Fruit fly (Drosophila melanogaster) whole organism, embryonic: ENCODE measurements around the gene CAH7.
A peak's percentile ranks its signal among the peaks of the same experiment; 100 is the strongest.

Experiments
- ATbp ChIP-seq: fragments of 200-800 bp; sonication (Bioruptor generic); optimal IDR thresholded peaks from 2 replicates; lab custom pipeline; 2017; ENCODE audit warnings: missing biosample characterization, mild to moderate bottlenecking, missing genetic modification characterization, missing genetic modification reagents
- CG11723 ChIP-seq: fragments of 200-800 bp; sonication (Bioruptor generic); optimal IDR thresholded peaks from 2 replicates; lab custom pipeline; 2017; ENCODE audit warnings: missing biosample characterization, mild to moderate bottlenecking, missing genetic modification characterization
- CG12299 ChIP-seq: fragments of 200-800 bp; sonication (Bioruptor generic); optimal IDR thresholded peaks from 2 replicates; lab custom pipeline; 2018; ENCODE audit warnings: missing biosample characterization, mild to moderate bottlenecking, missing genetic modification characterization
- CG13775 ChIP-seq: fragments of 200-800 bp; sonication (Bioruptor generic); optimal IDR thresholded peaks from 3 replicates; lab custom pipeline; 2017; ENCODE audit warnings: missing biosample characterization, mild to moderate bottlenecking, missing genetic modification characterization
- CG16863 ChIP-seq: fragments of 200-800 bp; sonication (Bioruptor generic); optimal IDR thresholded peaks from 3 replicates; lab custom pipeline; 2016; ENCODE audit warnings: missing biosample characterization, missing genetic modification characterization
- CG18011 ChIP-seq: fragments of 200-800 bp; sonication (Bioruptor generic); optimal IDR thresholded peaks from 2 replicates; lab custom pipeline; 2017; ENCODE audit warnings: missing biosample characterization, missing genetic modification characterization, mild to moderate bottlenecking, moderate library complexity, missing genotype
- CG1832 ChIP-seq: fragments of 200-800 bp; sonication (Bioruptor generic); optimal IDR thresholded peaks from 2 replicates; lab custom pipeline; 2017; ENCODE audit warnings: missing biosample characterization, mild to moderate bottlenecking, missing genetic modification characterization, inconsistent platforms
- CG30431 ChIP-seq: fragments of 200-800 bp; sonication (Bioruptor generic); optimal IDR thresholded peaks from 2 replicates; lab custom pipeline; 2017; ENCODE audit warnings: missing biosample characterization, missing genetic modification characterization
- CG43689 ChIP-seq: fragments of 200-800 bp; sonication (Bioruptor generic); IDR thresholded peaks from 2 replicates; pipeline ENCODE4 v1.3.6; 2022; ENCODE audit warnings: missing biosample characterization, missing genetic modification characterization
- CG4707 ChIP-seq: fragments of 200-800 bp; sonication (Bioruptor generic); optimal IDR thresholded peaks from 2 replicates; lab custom pipeline; 2018; ENCODE audit warnings: missing biosample characterization, mild to moderate bottlenecking, missing genetic modification characterization, moderate library complexity
- CG5180 ChIP-seq: fragments of 200-800 bp; sonication (Bioruptor generic); optimal IDR thresholded peaks from 3 replicates; lab custom pipeline; 2017; ENCODE audit warnings: missing biosample characterization, missing genetic modification characterization, mild to moderate bottlenecking, moderate library complexity, missing genetic modification reagents
- CG6683 ChIP-seq: fragments of 200-800 bp; sonication (Bioruptor generic); optimal IDR thresholded peaks from 2 replicates; lab custom pipeline; 2017; ENCODE audit warnings: missing biosample characterization, mild to moderate bottlenecking, missing genetic modification characterization, missing genetic modification reagents
- CoRest ChIP-seq: fragments of 200-800 bp; sonication (Bioruptor generic); optimal IDR thresholded peaks from 3 replicates; lab custom pipeline; 2018; ENCODE audit warnings: missing biosample characterization, mild to moderate bottlenecking, missing genetic modification characterization, moderate library complexity
- Dll ChIP-seq: fragments of 200-800 bp; sonication (Bioruptor generic); IDR thresholded peaks from 4 replicates; pipeline ENCODE4 v1.3.6; 2022; ENCODE audit warnings: missing biosample characterization, missing genetic modification characterization; ENCODE audit not compliant: partially characterized antibody
- Doc2 ChIP-seq: fragments of 200-800 bp; sonication (Bioruptor generic); IDR thresholded peaks from 2 replicates; pipeline ENCODE4 v1.3.6; 2022; ENCODE audit warnings: missing biosample characterization, missing genetic modification characterization
- GATAe ChIP-seq: fragments of 200-800 bp; sonication (Bioruptor generic); conservative IDR thresholded peaks from 2 replicates; pipeline ENCODE4 v1.3.6; 2022; ENCODE audit warnings: missing biosample characterization, missing genetic modification characterization
- HLH4C ChIP-seq: fragments of 200-800 bp; sonication (Bioruptor generic); IDR thresholded peaks from 3 replicates; pipeline ENCODE4 v1.3.6; 2022; ENCODE audit warnings: missing biosample characterization, missing genetic modification characterization; ENCODE audit not compliant: partially characterized antibody
- Hr51 ChIP-seq, 2 experiments: fragments of 200-800 bp; sonication (Bioruptor generic); optimal IDR thresholded peaks; 2 replicates in 1 of 2; 3 replicates in 1 of 2; lab custom pipeline; 2016 to 2018; ENCODE audit warnings: missing biosample characterization in 2 of 2, missing genetic modification characterization in 2 of 2, mild to moderate bottlenecking in 1 of 2, moderate library complexity in 1 of 2
- Jarid2 ChIP-seq: fragments of 200-800 bp; sonication (Bioruptor generic); optimal IDR thresholded peaks from 3 replicates; lab custom pipeline; 2017; ENCODE audit warnings: mild to moderate bottlenecking, missing biosample characterization, missing genetic modification reagents, missing genetic modification characterization
- Med ChIP-seq: fragments of 200-800 bp; sonication (Bioruptor generic); peaks from one replicate; lab custom pipeline; 2016; ENCODE audit warnings: missing biosample characterization, missing genetic modification characterization, mild to moderate bottlenecking, inconsistent platforms, moderate library complexity
- Nf-YC ChIP-seq: fragments of 200-800 bp; optimal IDR thresholded peaks from 3 replicates; lab custom pipeline; 2019; ENCODE audit warnings: missing biosample characterization, mild to moderate bottlenecking, missing genetic modification characterization, moderate library complexity
- NfI ChIP-seq: fragments of 200-800 bp; sonication (Bioruptor generic); optimal IDR thresholded peaks from 3 replicates; lab custom pipeline; 2018; ENCODE audit warnings: missing biosample characterization, mild to moderate bottlenecking, missing genetic modification characterization, moderate library complexity
- Oaz ChIP-seq: fragments of 200-800 bp; sonication (Bioruptor generic); IDR thresholded peaks from 2 replicates; pipeline ENCODE4 v1.3.6; 2022; ENCODE audit warnings: missing biosample characterization, missing genetic modification characterization
- Sox100B ChIP-seq: fragments of 200-800 bp; sonication (Bioruptor generic); optimal IDR thresholded peaks from 3 replicates; lab custom pipeline; 2018; ENCODE audit warnings: missing biosample characterization, mild to moderate bottlenecking, missing genetic modification characterization
- Sry-δ ChIP-seq: fragments of 200-800 bp; sonication (Bioruptor generic); optimal IDR thresholded peaks from 2 replicates; lab custom pipeline; 2016; ENCODE audit warnings: missing biosample characterization, missing genetic modification characterization
- Trl ChIP-seq, 3 experiments: fragments of >200 bp in 2 of 3; fragments of 200-800 bp in 1 of 3; sonication (Bioruptor generic) in 1 of 3; optimal IDR thresholded peaks; 2 replicates in 1 of 3; 3 replicates in 2 of 3; lab custom pipeline; 2016 to 2017; ENCODE audit warnings: missing biosample characterization in 1 of 3, missing genetic modification characterization in 1 of 3
- az2 ChIP-seq: fragments of 200-800 bp; sonication (Bioruptor generic); optimal IDR thresholded peaks from 3 replicates; lab custom pipeline; 2016; ENCODE audit warnings: missing biosample characterization, missing genetic modification characterization
- chm ChIP-seq: fragments of 200-800 bp; sonication (Bioruptor generic); IDR thresholded peaks from 2 replicates; pipeline ENCODE4 v1.3.6; 2022; ENCODE audit warnings: missing biosample characterization, missing genetic modification characterization
- croc ChIP-seq: fragments of 200-800 bp; sonication (Bioruptor generic); conservative IDR thresholded peaks from 3 replicates; pipeline ENCODE4 v1.3.6; 2022; ENCODE audit warnings: missing biosample characterization, missing genetic modification characterization
- crp ChIP-seq, 2 experiments: fragments of 200-800 bp; sonication (Bioruptor generic); optimal IDR thresholded peaks; 2 replicates in 1 of 2; 3 replicates in 1 of 2; lab custom pipeline; 2017; ENCODE audit warnings: missing biosample characterization in 2 of 2, missing genetic modification characterization in 2 of 2, mild to moderate bottlenecking in 1 of 2, moderate library complexity in 1 of 2
- da ChIP-seq: fragments of 200-800 bp; sonication (Bioruptor generic); optimal IDR thresholded peaks from 2 replicates; lab custom pipeline; 2016; ENCODE audit warnings: missing biosample characterization, missing genetic modification characterization
- gcm ChIP-seq: fragments of 200-800 bp; sonication (Bioruptor generic); optimal IDR thresholded peaks from 2 replicates; lab custom pipeline; 2019; ENCODE audit warnings: missing biosample characterization, mild to moderate bottlenecking, missing genetic modification characterization, moderate library complexity
- grau ChIP-seq: fragments of 200-800 bp; optimal IDR thresholded peaks from 3 replicates; lab custom pipeline; 2019; ENCODE audit warnings: missing biosample characterization, mild to moderate bottlenecking, missing genetic modification characterization, moderate library complexity
- grn ChIP-seq: fragments of 200-800 bp; sonication (Bioruptor generic); optimal IDR thresholded peaks from 3 replicates; lab custom pipeline; 2017; ENCODE audit warnings: missing biosample characterization, missing genetic modification characterization
- gsb ChIP-seq: fragments of 200-800 bp; sonication (Bioruptor generic); IDR thresholded peaks from 2 replicates; pipeline ENCODE4 v1.3.6; 2022; ENCODE audit warnings: missing biosample characterization, missing genetic modification characterization
- her ChIP-seq: fragments of 200-800 bp; sonication (Bioruptor generic); optimal IDR thresholded peaks from 2 replicates; lab custom pipeline; 2016; ENCODE audit warnings: missing biosample characterization, missing genetic modification characterization
- lola ChIP-seq, 3 experiments: fragments of >200 bp in 2 of 3; fragments of 200-800 bp in 1 of 3; sonication (Bioruptor generic) in 1 of 3; optimal IDR thresholded peaks; 2 replicates each; lab custom pipeline; 2017 to 2019; ENCODE audit warnings: missing biosample characterization in 3 of 3, missing genetic modification characterization in 3 of 3, mild to moderate bottlenecking in 1 of 3, moderate library complexity in 1 of 3
- onecut ChIP-seq: fragments of 200-800 bp; sonication (Bioruptor generic); IDR thresholded peaks from 2 replicates; pipeline ENCODE4 v1.3.6; 2022; ENCODE audit warnings: missing biosample characterization, missing genetic modification characterization
- pho ChIP-seq: fragments of 200-800 bp; sonication (Bioruptor generic); optimal IDR thresholded peaks from 2 replicates; lab custom pipeline; 2016; ENCODE audit warnings: missing biosample characterization, missing genetic modification characterization
- psq ChIP-seq: fragments of 200-800 bp; sonication (Bioruptor generic); optimal IDR thresholded peaks from 2 replicates; lab custom pipeline; 2017; ENCODE audit warnings: missing biosample characterization, missing genetic modification characterization
- pzg ChIP-seq: fragments of 200-800 bp; sonication (Bioruptor generic); optimal IDR thresholded peaks from 3 replicates; lab custom pipeline; 2018; ENCODE audit warnings: missing biosample characterization, mild to moderate bottlenecking, missing genetic modification characterization, moderate library complexity
- repo ChIP-seq: fragments of 200-800 bp; sonication (Bioruptor generic); optimal IDR thresholded peaks from 2 replicates; lab custom pipeline; 2016; ENCODE audit warnings: missing biosample characterization, missing genetic modification characterization
- rib ChIP-seq: fragments of 200-800 bp; sonication (Bioruptor generic); IDR thresholded peaks from 2 replicates; pipeline ENCODE4 v1.3.6; 2022; ENCODE audit warnings: missing biosample characterization, missing genetic modification characterization
- seq ChIP-seq: fragments of 200-800 bp; sonication (Bioruptor generic); IDR thresholded peaks from 2 replicates; pipeline ENCODE4 v1.3.6; 2022; ENCODE audit warnings: missing biosample characterization, missing genetic modification characterization
- shn ChIP-seq: fragments of 200-800 bp; sonication (Bioruptor generic); optimal IDR thresholded peaks from 3 replicates; lab custom pipeline; 2016; ENCODE audit warnings: missing biosample characterization, missing genetic modification characterization
- ssp ChIP-seq: fragments of 200-800 bp; sonication (Bioruptor generic); IDR thresholded peaks from 2 replicates; pipeline ENCODE4 v1.3.6; 2022; ENCODE audit warnings: missing biosample characterization, missing genetic modification characterization
- stwl ChIP-seq: fragments of 200-800 bp; sonication (Bioruptor generic); optimal IDR thresholded peaks from 3 replicates; lab custom pipeline; 2018; ENCODE audit warnings: missing biosample characterization, mild to moderate bottlenecking, missing genetic modification characterization, moderate library complexity
- sug ChIP-seq: fragments of 200-800 bp; optimal IDR thresholded peaks from 2 replicates; lab custom pipeline; 2019; ENCODE audit warnings: missing biosample characterization, mild to moderate bottlenecking, missing genetic modification characterization, moderate library complexity
- vnd ChIP-seq: fragments of 200-800 bp; sonication (Bioruptor generic); IDR thresholded peaks from 3 replicates; pipeline ENCODE4 v1.3.6; 2022; ENCODE audit warnings: missing biosample characterization, missing genetic modification characterization; ENCODE audit not compliant: partially characterized antibody
- vvl ChIP-seq: fragments of 200-800 bp; sonication (Bioruptor generic); IDR thresholded peaks from 2 replicates; pipeline ENCODE4 v1.3.6; 2022; ENCODE audit warnings: missing biosample characterization, missing genetic modification characterization

The CAH7 gene

DNA sequence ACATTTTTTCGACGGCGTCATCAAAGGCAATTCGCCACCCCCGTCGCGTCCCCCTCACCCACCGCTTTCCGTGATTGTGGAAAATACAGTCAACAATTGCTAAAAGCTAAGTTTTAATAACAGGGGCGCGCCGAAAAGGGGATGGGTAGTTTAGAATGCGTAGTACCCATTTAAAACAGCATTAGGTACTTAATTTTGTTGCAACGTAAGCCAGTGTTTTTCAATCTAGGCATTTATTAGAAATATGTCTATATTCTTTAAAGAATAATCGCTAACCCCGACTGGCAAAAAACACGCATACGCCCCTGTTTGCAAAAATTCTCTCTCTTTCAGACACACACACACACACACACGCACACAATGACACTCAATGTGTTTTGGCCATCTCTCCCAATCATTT, 27.1 kb upstream of the CAH7 start (continued):
- TF ChIP-seq crp (GFP tag; optimal IDR thresholded peaks at IDR 0.05; lab: Kevin White, UChicago) (no peak), Trl (optimal IDR thresholded peaks at IDR 0.05; lab: Kevin White, UChicago) (no peak), Trl (GFP tag; optimal IDR thresholded peaks at IDR 0.05; lab: Kevin White, UChicago) (no peak), pzg (GFP tag; lab: Kevin White, UChicago) (no peak), Dll (GFP tag; lab: Robert Waterston, UW) (no peak), Med (GFP tag; lab: Kevin White, UChicago) (peak; percentile 94), CG11723 (GFP tag; lab: Kevin White, UChicago) (no peak), HLH4C (GFP tag; lab: Robert Waterston, UW) (no peak), GATAe (GFP tag; lab: Robert Waterston, UW) (no peak), NfI (GFP tag; lab: Kevin White, UChicago) (peak; percentile 17), pho (GFP tag; lab: Kevin White, UChicago) (peak; percentile 70), psq (no peak), repo (no peak), CG5180 (GFP tag; lab: Kevin White, UChicago) (no peak), Sox100B (GFP tag; lab: Kevin White, UChicago) (no peak), ATbp (GFP tag; lab: Kevin White, UChicago) (no peak), shn (GFP tag; lab: Kevin White, UChicago) (no peak), chm (no peak), grn (GFP tag; lab: Kevin White, UChicago) (no peak), CG13775 (GFP tag; lab: Kevin White, UChicago) (peak; percentile 49), CG16863 (GFP tag; lab: Kevin White, UChicago) (no peak), onecut (GFP tag; lab: Robert Waterston, UW) (no peak), CG43689 (no peak), rib (GFP tag; lab: Robert Waterston, UW) (peak; percentile 59), gcm (GFP tag; lab: Kevin White, UChicago) (no peak), lola (GFP tag; optimal IDR thresholded peaks at IDR 0.05; lab: Kevin White, UChicago) (no peak), Jarid2 (no peak), her (GFP tag; lab: Kevin White, UChicago) (peak; percentile 7), gsb (GFP tag; lab: Robert Waterston, UW) (peak; percentile 52; the same call in 1 of the 2 replicates), croc (GFP tag; lab: Robert Waterston, UW) (no peak), grau (tag; lab: Kevin White, UChicago) (peak; percentile 66), sug (no peak), vvl (GFP tag; lab: Robert Waterston, UW) (peak; percentile 62), vnd (GFP tag; lab: Robert Waterston, UW) (no peak), Oaz (GFP tag; lab: Robert Waterston, UW) (no peak), CG4707 (GFP tag; lab: Kevin White, UChicago) (no peak), CG12299 (no peak), CG6683 (no peak), CG1832 (no peak), Sry-δ (GFP tag; lab: Kevin White, UChicago) (no peak), seq (GFP tag; lab: Robert Waterston, UW) (no peak), da (no peak), stwl (tag; lab: Kevin White, UChicago) (no peak), CoRest (tag; lab: Kevin White, UChicago) (peak; percentile 47), Hr51 (GFP tag; optimal IDR thresholded peaks at IDR 0.05; lab: Kevin White, UChicago) (peak; percentile 34 to 37), CG18011 (GFP tag; lab: Kevin White, UChicago) (no peak), az2 (GFP tag; lab: Kevin White, UChicago) (no peak), CG30431 (GFP tag; lab: Kevin White, UChicago) (no peak), ssp (no peak), Doc2 (GFP tag; lab: Robert Waterston, UW) (no peak), Nf-YC (tag; lab: Kevin White, UChicago) (no peak)
